Worm (Caenorhabditis elegans) whole organism, midembryonic: ENCODE measurements around the gene F38C2.4.

Experiments
- T22C8.4 ChIP-seq: fragments of 200-800 bp; sonication (Bioruptor generic); IDR thresholded peaks from 2 replicates; pipeline ENCODE4 v1.3.6; 2022; ENCODE audit warnings: missing genetic modification characterization, missing compliant biosample characterization
- flt-1 ChIP-seq: fragments of 200-800 bp; sonication (Bioruptor generic); IDR thresholded peaks from 2 replicates; pipeline ENCODE4 v1.3.6; 2022; ENCODE audit warnings: missing genetic modification characterization, missing compliant biosample characterization
- klf-2 ChIP-seq: fragments of 200-800 bp; sonication (Bioruptor generic); conservative IDR thresholded peaks from 2 replicates; pipeline ENCODE4 v1.3.6; 2022; ENCODE audit warnings: missing genetic modification reagents, missing genetic modification characterization, missing compliant biosample characterization
- med-1 ChIP-seq: sonication (generic microtip); optimal IDR thresholded peaks from 2 replicates; lab custom pipeline; 2017; ENCODE audit warnings: missing genetic modification characterization, mild to moderate bottlenecking, missing compliant biosample characterization, antibody characterized with exemption, missing genetic modification reagents; ENCODE audit not compliant: insufficient read depth
- ref-1 ChIP-seq: fragments of 200-800 bp; sonication (Bioruptor generic); conservative IDR thresholded peaks from 2 replicates; pipeline ENCODE4 v1.3.6; 2022; ENCODE audit warnings: missing genetic modification reagents, missing genetic modification characterization, missing compliant biosample characterization
- tab-1 ChIP-seq: fragments of 200-800 bp; sonication (Bioruptor generic); IDR thresholded peaks from 2 replicates; pipeline ENCODE4 v1.3.6; 2022; ENCODE audit warnings: missing genetic modification characterization, missing compliant biosample characterization
- ztf-29 ChIP-seq: fragments of 200-800 bp; sonication (Bioruptor generic); IDR thresholded peaks from 2 replicates; pipeline ENCODE4 v1.3.6; 2022; ENCODE audit warnings: missing genetic modification reagents, missing genetic modification characterization, missing compliant biosample characterization

ce11 chrIV:16236827-16237226, 34.2 kb upstream of the F38C2.4 start:
- TF ChIP-seq tab-1 (GFP tag; lab: Robert Waterston, UW): no peak
- TF ChIP-seq flt-1: no peak
- no peak for TF ChIP-seq med-1 (GFP tag; lab: Kevin White, UChicago)
- no peak for TF ChIP-seq ztf-29 (GFP tag; lab: Robert Waterston, UW)
- TF ChIP-seq T22C8.4 (GFP tag; lab: Robert Waterston, UW): no peak
- TF ChIP-seq ref-1: no peak
- TF ChIP-seq klf-2: no peak
